Fruit fly (Drosophila melanogaster) whole organism, adult: Measurements from ENCODE around the gene Ada1-2.

Source experiments
- CG14711 ChIP-seq: fragments of 200-800 bp; sonication (Bioruptor generic); optimal IDR thresholded peaks from 2 replicates; lab custom pipeline; 2018; ENCODE audit warnings: missing biosample characterization, mild to moderate bottlenecking, missing genetic modification characterization, moderate library complexity
- CG1620 ChIP-seq: fragments of 200-800 bp; sonication (Bioruptor generic); optimal IDR thresholded peaks from 2 replicates; lab custom pipeline; 2016; ENCODE audit warnings: missing biosample characterization, missing genetic modification characterization
- CG5204 ChIP-seq: fragments of 200-800 bp; sonication (Bioruptor generic); optimal IDR thresholded peaks from 2 replicates; lab custom pipeline; 2016; ENCODE audit warnings: missing biosample characterization, missing genetic modification characterization
- Mnt ChIP-seq: fragments of 200-800 bp; sonication (Bioruptor generic); optimal IDR thresholded peaks from 2 replicates; lab custom pipeline; 2016; ENCODE audit warnings: missing biosample characterization, mild to moderate bottlenecking, missing genetic modification characterization
- bab1 ChIP-seq: fragments of 200-800 bp; sonication (Bioruptor generic); optimal IDR thresholded peaks from 3 replicates; lab custom pipeline; 2019; ENCODE audit warnings: missing biosample characterization, mild to moderate bottlenecking, missing genetic modification characterization, moderate library complexity
- cnc ChIP-seq, 2 experiments: fragments of >200 bp; optimal IDR thresholded peaks; 2 replicates each; lab custom pipeline; 2017
- kay ChIP-seq: fragments of 200-800 bp; sonication (Bioruptor generic); peaks from one replicate; lab custom pipeline; 2016; ENCODE audit warnings: missing biosample characterization, missing genetic modification characterization, borderline replicate concordance

- no peak for TF ChIP-seq kay (GFP tag; lab: Kevin White, UChicago)
- TF ChIP-seq CG1620 (GFP tag; lab: Kevin White, UChicago), result no peak
- no peak for TF ChIP-seq bab1 (GFP tag; lab: Kevin White, UChicago)
- no peak for TF ChIP-seq Mnt (GFP tag; lab: Kevin White, UChicago)
- TF ChIP-seq CG5204 (GFP tag; lab: Kevin White, UChicago), result no peak
- TF ChIP-seq CG14711 (tag; lab: Kevin White, UChicago), result no peak
- no peak for TF ChIP-seq cnc (optimal IDR thresholded peaks at IDR 0.05; lab: Kevin White, UChicago)
Observed at dm6 chr2L:12030552-12031131, 37.9 kb downstream of the Ada1-2 start.
